Worm (Caenorhabditis elegans) whole organism, L1 larva: ENCODE results near the gene C16C8.5.

Source experiments
- F16B12.6 ChIP-seq: fragments of 150-350 bp; optimal IDR thresholded peaks from 2 replicates; lab custom pipeline; 2014; ENCODE audit warnings: missing biosample characterization, missing genetic modification characterization
- Y116A8C.19 ChIP-seq: sonication (generic microtip); optimal IDR thresholded peaks from 2 replicates; lab custom pipeline; 2016; ENCODE audit warnings: missing compliant biosample characterization, missing genetic modification characterization, borderline replicate concordance
- aha-1 ChIP-seq: fragments of 150-350 bp; optimal IDR thresholded peaks from 2 replicates; lab custom pipeline; 2014; ENCODE audit warnings: missing biosample characterization, missing genetic modification characterization
- ceh-8 ChIP-seq: fragments of 200-800 bp; sonication (Bioruptor generic); optimal IDR thresholded peaks from 2 replicates; lab custom pipeline; 2018; ENCODE audit warnings: mild to moderate bottlenecking, missing genetic modification characterization, moderate library complexity, missing compliant biosample characterization
- ceh-82 ChIP-seq, 3 experiments: fragments of 150-350 bp in 1 of 3; sonication (generic microtip) in 2 of 3; optimal IDR thresholded peaks; 2 replicates each; lab custom pipeline; 2014 to 2017; ENCODE audit warnings: missing biosample characterization in 3 of 3, missing genetic modification characterization in 3 of 3
- ces-1 ChIP-seq: fragments of 150-350 bp; optimal IDR thresholded peaks from 2 replicates; lab custom pipeline; 2014; ENCODE audit warnings: missing biosample characterization, missing genetic modification reagents, missing genetic modification characterization
- dpl-1 ChIP-seq, 3 experiments: fragments of 150-350 bp in 2 of 3; sonication (generic microtip) in 1 of 3; optimal IDR thresholded peaks; 2 replicates each; lab custom pipeline; 2014 to 2017; ENCODE audit warnings: missing biosample characterization in 3 of 3, missing genetic modification characterization in 3 of 3, missing genetic modification reagents in 3 of 3
- dsc-1 ChIP-seq: sonication (generic microtip); optimal IDR thresholded peaks from 2 replicates; lab custom pipeline; 2016; ENCODE audit warnings: mild to moderate bottlenecking, missing genetic modification characterization, missing compliant biosample characterization
- efl-1 ChIP-seq, 4 experiments: fragments of 150-350 bp; optimal IDR thresholded peaks in 3 of 4; peaks in 1 of 4; 1 replicate in 1 of 4; 2 replicates in 3 of 4; lab custom pipeline; 2014; ENCODE audit warnings: missing biosample characterization in 2 of 4, missing genetic modification characterization in 2 of 4, missing genetic modification reagents in 2 of 4
- elt-2 ChIP-seq: sonication (generic microtip); optimal IDR thresholded peaks from 2 replicates; lab custom pipeline; 2016; ENCODE audit warnings: missing genetic modification characterization, mild to moderate bottlenecking, inconsistent platforms, missing compliant biosample characterization, missing genetic modification reagents
- fkh-10 ChIP-seq: sonication (generic microtip); optimal IDR thresholded peaks from 2 replicates; lab custom pipeline; 2017; ENCODE audit warnings: missing biosample characterization, missing genetic modification reagents, missing genetic modification characterization
- fkh-8 ChIP-seq: sonication (generic microtip); optimal IDR thresholded peaks from 2 replicates; lab custom pipeline; 2016; ENCODE audit warnings: mild to moderate bottlenecking, missing genetic modification characterization, missing compliant biosample characterization
- fos-1 ChIP-seq: fragments of 150-350 bp; optimal IDR thresholded peaks from 2 replicates; lab custom pipeline; 2014; ENCODE audit warnings: missing biosample characterization, missing genetic modification characterization
- isw-1 ChIP-seq: fragments of 200-800 bp; sonication (Bioruptor generic); IDR thresholded peaks from 2 replicates; pipeline ENCODE4 v1.3.6; 2022; ENCODE audit warnings: missing genetic modification characterization, missing compliant biosample characterization
- jun-1 ChIP-seq: fragments of 150-350 bp; optimal IDR thresholded peaks from 2 replicates; lab custom pipeline; 2014; ENCODE audit warnings: missing biosample characterization, missing genetic modification reagents, missing genetic modification characterization
- lin-14 ChIP-seq: fragments of 200-800 bp; sonication (Bioruptor generic); optimal IDR thresholded peaks from 2 replicates; lab custom pipeline; 2018; ENCODE audit warnings: mild to moderate bottlenecking, missing genetic modification characterization, moderate library complexity, missing compliant biosample characterization
- lin-35 ChIP-seq, 2 experiments: fragments of 150-350 bp; optimal IDR thresholded peaks; 2 replicates each; lab custom pipeline; 2014; ENCODE audit warnings: missing biosample characterization in 2 of 2, missing genetic modification characterization in 2 of 2, missing genetic modification reagents in 2 of 2
- lsy-2 ChIP-seq, 2 experiments: fragments of 150-350 bp; optimal IDR thresholded peaks; 2 replicates each; lab custom pipeline; 2014; ENCODE audit warnings: missing biosample characterization in 2 of 2, missing genetic modification characterization in 2 of 2
- mab-9 ChIP-seq: fragments of 200-800 bp; sonication (Bioruptor generic); IDR thresholded peaks from 2 replicates; pipeline ENCODE4 v1.3.6; 2022; ENCODE audit warnings: missing genetic modification reagents, missing genetic modification characterization, missing compliant biosample characterization
- mep-1 ChIP-seq: fragments of 150-350 bp; optimal IDR thresholded peaks from 2 replicates; lab custom pipeline; 2014; ENCODE audit warnings: missing biosample characterization, missing genetic modification characterization
- nhr-28 ChIP-seq: fragments of 150-350 bp; optimal IDR thresholded peaks from 2 replicates; lab custom pipeline; 2014; ENCODE audit warnings: missing biosample characterization, missing genetic modification characterization
- nhr-47 ChIP-seq: sonication (generic microtip); optimal IDR thresholded peaks from 2 replicates; lab custom pipeline; 2016; ENCODE audit warnings: mild to moderate bottlenecking, missing genetic modification characterization, moderate library complexity, missing compliant biosample characterization
- nhr-71 ChIP-seq: sonication (generic microtip); optimal IDR thresholded peaks from 2 replicates; lab custom pipeline; 2016; ENCODE audit warnings: mild to moderate bottlenecking, missing genetic modification characterization, moderate library complexity, missing compliant biosample characterization
- nhr-84 ChIP-seq: sonication (generic microtip); optimal IDR thresholded peaks from 2 replicates; lab custom pipeline; 2017; ENCODE audit warnings: missing biosample characterization, missing genetic modification characterization
- rnt-1 ChIP-seq: sonication (generic microtip); optimal IDR thresholded peaks from 2 replicates; lab custom pipeline; 2016; ENCODE audit warnings: mild to moderate bottlenecking, missing genetic modification characterization, moderate library complexity, missing compliant biosample characterization
- snpc-4 ChIP-seq: fragments of 150-350 bp; optimal IDR thresholded peaks from 2 replicates; lab custom pipeline; 2014; ENCODE audit warnings: missing biosample characterization, missing genetic modification characterization
- sox-4 ChIP-seq: sonication (generic microtip); optimal IDR thresholded peaks from 2 replicates; lab custom pipeline; 2016; ENCODE audit warnings: missing genetic modification characterization, missing compliant biosample characterization
- sptf-1 ChIP-seq: fragments of 150-350 bp; optimal IDR thresholded peaks from 2 replicates; lab custom pipeline; 2014; ENCODE audit warnings: missing biosample characterization, missing genetic modification characterization
- swsn-7 ChIP-seq: sonication (generic microtip); optimal IDR thresholded peaks from 2 replicates; lab custom pipeline; 2016; ENCODE audit warnings: missing genetic modification characterization, missing compliant biosample characterization
- tlp-1 ChIP-seq: fragments of 150-350 bp; optimal IDR thresholded peaks from 2 replicates; lab custom pipeline; 2014; ENCODE audit warnings: missing biosample characterization, missing genetic modification characterization
- unc-130 ChIP-seq: fragments of 150-350 bp; optimal IDR thresholded peaks from 2 replicates; lab custom pipeline; 2017; ENCODE audit warnings: missing biosample characterization, missing genetic modification characterization, inconsistent platforms
- unc-86 ChIP-seq: sonication (generic microtip); optimal IDR thresholded peaks from 2 replicates; lab custom pipeline; 2016; ENCODE audit warnings: missing genetic modification characterization, missing compliant biosample characterization
- vab-15 ChIP-seq: sonication (generic microtip); optimal IDR thresholded peaks from 2 replicates; lab custom pipeline; 2017; ENCODE audit warnings: missing genotype, mild to moderate bottlenecking, missing genetic modification characterization, missing compliant biosample characterization

C16C8.5 gene

DNA sequence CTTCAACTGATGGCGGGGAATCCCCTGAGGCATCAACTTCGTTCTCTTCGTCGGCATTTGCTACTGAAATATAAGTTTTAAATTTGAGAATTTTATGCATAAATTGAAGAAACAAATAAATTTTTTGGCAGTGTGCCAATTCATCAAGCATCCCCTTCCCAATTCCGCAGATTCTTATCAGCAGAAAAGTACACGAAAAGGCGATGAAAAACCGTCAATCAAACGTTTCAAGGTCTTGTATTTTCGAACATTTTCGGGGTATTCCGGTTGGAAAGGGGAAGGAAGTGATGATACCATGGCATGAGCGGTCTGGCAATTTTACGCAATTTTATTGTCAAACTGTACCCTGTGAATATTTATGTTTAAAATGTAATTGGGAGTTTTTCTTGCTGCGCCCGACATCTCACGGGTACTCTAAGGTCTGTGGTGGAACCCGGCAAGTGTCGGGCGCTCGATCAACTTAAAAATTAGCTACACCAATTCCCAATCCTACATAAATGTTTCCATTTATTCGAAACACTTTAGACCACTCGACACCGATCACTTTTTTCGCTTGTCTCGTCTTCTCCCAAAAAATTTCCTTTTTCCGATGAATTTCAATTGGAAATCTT, 10.2 kb downstream of the C16C8.5 start:
- TF ChIP-seq sptf-1 (tag; lab: Kevin White, UChicago) (no peak), dsc-1 (tag; lab: Kevin White, UChicago) (no peak), tlp-1 (tag; lab: Kevin White, UChicago) (no peak), aha-1 (tag; lab: Kevin White, UChicago) (no peak), lin-14 (GFP tag; lab: Kevin White, UChicago) (peak; percentile 37), snpc-4 (tag; lab: Kevin White, UChicago) (peak; percentile 75)

DNA sequence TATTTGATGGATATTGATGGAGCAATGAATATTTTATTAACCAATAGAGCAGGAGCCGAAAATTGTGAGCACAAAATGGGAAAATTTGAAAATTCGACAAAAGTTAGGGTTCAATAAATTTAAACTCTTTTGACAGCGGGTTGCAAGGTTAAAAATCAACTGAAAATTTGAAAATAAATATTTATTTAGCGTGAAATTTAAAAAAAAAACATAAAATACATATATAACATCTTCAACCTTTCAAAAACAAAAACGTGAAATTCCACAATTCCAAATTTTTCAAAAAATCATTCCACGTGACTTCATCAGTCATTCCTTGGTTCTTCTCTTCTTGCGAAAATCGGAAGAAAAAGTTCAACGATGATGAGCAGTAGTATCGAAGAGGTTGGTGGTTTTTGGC, 15.8 kb downstream of the C16C8.5 start, which contains the start of gene C16C8.18:
TSS of gene C16C8.18 (plus strand) at position 301 of the 400 bp plus-strand sequence.
- TF ChIP-seq ceh-8 (GFP tag; lab: Kevin White, UChicago) (no peak), dpl-1 (GFP tag; optimal IDR thresholded peaks at IDR 0.05; lab: Kevin White, UChicago) (no peak), fkh-10 (GFP tag; lab: Kevin White, UChicago) (no peak), nhr-84 (tag; lab: Kevin White, UChicago) (no peak), unc-130 (no peak), unc-86 (no peak), mab-9 (GFP tag; lab: Robert Waterston, UW) (no peak), vab-15 (no peak), elt-2 (tag; lab: Kevin White, UChicago) (no peak)

- TF ChIP-seq Y116A8C.19 (tag; lab: Kevin White, UChicago) (no peak), lsy-2 (tag; optimal IDR thresholded peaks at IDR 0.05; lab: Kevin White, UChicago) (peak in 1 of 2 experiments; percentile 39), ces-1 (GFP tag; lab: Kevin White, UChicago) (peak; percentile 49), isw-1 (GFP tag; lab: Robert Waterston, UW) (peak; percentile 47), swsn-7 (peak; percentile 25), nhr-71 (peak; percentile 16), lin-35 (GFP tag; optimal IDR thresholded peaks at IDR 0.05; lab: Kevin White, UChicago) (peak in 1 of 2 experiments; percentile 9), fos-1 (tag; lab: Kevin White, UChicago) (no peak), mep-1 (tag; lab: Kevin White, UChicago) (peak; percentile 17), ceh-82 (tag; optimal IDR thresholded peaks at IDR 0.05; lab: Kevin White, UChicago) (peak in 1 of 3 experiments; percentile 46), lin-14 (GFP tag; lab: Kevin White, UChicago) (peak; percentile 88), unc-86 (peak; percentile 32), fkh-10 (GFP tag; lab: Kevin White, UChicago) (peak; percentile 48), rnt-1 (tag; lab: Kevin White, UChicago) (no peak), dpl-1 (GFP tag; optimal IDR thresholded peaks at IDR 0.05; lab: Kevin White, UChicago) (peak in 1 of 3 experiments; percentile 26), nhr-47 (peak; percentile 48), nhr-28 (tag; lab: Kevin White, UChicago) (no peak), efl-1 (optimal IDR thresholded peaks at IDR 0.05; lab: Kevin White, UChicago) (peak; percentile 17 to 38), efl-1 (GFP tag; optimal IDR thresholded peaks at IDR 0.05 in 1 of 2; lab: Kevin White, UChicago) (no peak), fkh-8 (peak; percentile 62), sox-4 (no peak)
Observed at ce11 chrII:3428158-3428704, 17.0 kb downstream of the C16C8.5 start.

DNA sequence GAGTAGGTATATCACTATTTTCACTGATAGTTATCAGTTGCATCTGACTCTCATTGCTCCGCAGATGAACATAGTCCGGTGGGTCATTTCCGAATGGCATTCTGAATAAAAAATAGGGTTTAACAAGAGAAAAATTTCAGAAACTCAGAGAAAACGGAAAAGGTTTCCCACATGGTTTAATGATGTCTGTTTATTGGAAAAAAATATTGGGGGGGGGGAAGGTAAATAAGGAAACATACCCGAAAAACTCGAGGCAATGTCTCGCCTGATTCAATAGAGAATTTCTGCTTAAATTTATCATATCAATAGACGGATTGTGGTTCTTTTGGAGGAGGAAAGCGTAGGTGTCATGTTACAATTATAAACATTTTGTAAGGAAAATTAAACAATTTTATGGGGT, 19.8 kb downstream of the C16C8.5 start, which contains the start of gene nep-11:
TSS of gene nep-11 (minus strand) at position 101 of the 400 bp plus-strand sequence.
- TF ChIP-seq jun-1 (tag; lab: Kevin White, UChicago), result no peak
- TF ChIP-seq, all 84 proteins: peak for 0

- TF ChIP-seq efl-1 (optimal IDR thresholded peaks at IDR 0.05; lab: Kevin White, UChicago), result no peak
- peak in 1 of 2 experiments; percentile 80 for TF ChIP-seq efl-1 (GFP tag; optimal IDR thresholded peaks at IDR 0.05 in 1 of 2; lab: Kevin White, UChicago)
- TF ChIP-seq F16B12.6 (tag; lab: Kevin White, UChicago), result no peak
- TF ChIP-seq mep-1 (tag; lab: Kevin White, UChicago), result no peak
- TF ChIP-seq lin-35 (GFP tag; optimal IDR thresholded peaks at IDR 0.05; lab: Kevin White, UChicago), result no peak
Observed at ce11 chrII:3422938-3423337, 22.2 kb downstream of the C16C8.5 start.
